Fruit fly (Drosophila melanogaster) whole organism, prepupa: Measurements from ENCODE around the gene mRpL10.

Source experiments
- Blimp-1 ChIP-seq: fragments of 200-800 bp; sonication (Bioruptor generic); optimal IDR thresholded peaks from 3 replicates; lab custom pipeline; 2017; ENCODE audit warnings: missing biosample characterization, missing genetic modification characterization, mild to moderate bottlenecking, moderate library complexity, missing genetic modification reagents
- CG10631 ChIP-seq: fragments of 200-800 bp; sonication (Bioruptor generic); optimal IDR thresholded peaks from 2 replicates; lab custom pipeline; 2016; ENCODE audit warnings: missing biosample characterization, missing genetic modification characterization
- CG11294 ChIP-seq: fragments of 200-800 bp; sonication (Bioruptor generic); IDR thresholded peaks from 2 replicates; pipeline ENCODE4 v1.3.6; 2022; ENCODE audit warnings: missing biosample characterization, missing genetic modification characterization
- CG11762 ChIP-seq: fragments of 200-800 bp; sonication (Bioruptor generic); optimal IDR thresholded peaks from 3 replicates; lab custom pipeline; 2016; ENCODE audit warnings: missing biosample characterization, missing genetic modification characterization; ENCODE audit not compliant: insufficient read depth
- CG11902 ChIP-seq: fragments of 200-800 bp; sonication (Bioruptor generic); optimal IDR thresholded peaks from 3 replicates; lab custom pipeline; 2016; ENCODE audit warnings: missing biosample characterization, missing genetic modification characterization
- CG15336 ChIP-seq: fragments of 200-800 bp; sonication (Bioruptor generic); IDR thresholded peaks from 2 replicates; pipeline ENCODE4 v1.3.6; 2022; ENCODE audit warnings: missing biosample characterization, missing genetic modification characterization
- CG1621 ChIP-seq: fragments of 200-800 bp; sonication (Bioruptor generic); optimal IDR thresholded peaks from 3 replicates; lab custom pipeline; 2018; ENCODE audit warnings: missing biosample characterization, mild to moderate bottlenecking, missing genetic modification characterization
- CG16779 ChIP-seq: fragments of 200-800 bp; sonication (Bioruptor generic); optimal IDR thresholded peaks from 3 replicates; lab custom pipeline; 2017; ENCODE audit warnings: missing biosample characterization, mild to moderate bottlenecking, missing genetic modification characterization
- CG3032 ChIP-seq: fragments of 200-800 bp; optimal IDR thresholded peaks from 2 replicates; lab custom pipeline; 2019; ENCODE audit warnings: missing biosample characterization, mild to moderate bottlenecking, missing genetic modification characterization, moderate library complexity
- CG31627 ChIP-seq: fragments of 200-800 bp; sonication (Bioruptor generic); optimal IDR thresholded peaks from 3 replicates; lab custom pipeline; 2016; ENCODE audit warnings: missing biosample characterization, missing genetic modification characterization
- CG32006 ChIP-seq: fragments of 200-800 bp; sonication (Bioruptor generic); optimal IDR thresholded peaks from 3 replicates; lab custom pipeline; 2017; ENCODE audit warnings: missing biosample characterization, mild to moderate bottlenecking, missing genetic modification characterization
- CG3919 ChIP-seq: fragments of 200-800 bp; sonication (Bioruptor generic); optimal IDR thresholded peaks from 3 replicates; lab custom pipeline; 2016; ENCODE audit warnings: missing biosample characterization, missing genetic modification characterization
- CG6163 ChIP-seq: fragments of 200-800 bp; sonication (Bioruptor generic); IDR thresholded peaks from 3 replicates; pipeline ENCODE4 v1.3.6; 2022; ENCODE audit warnings: missing biosample characterization, missing genetic modification characterization
- CG6792 ChIP-seq: fragments of 200-800 bp; sonication (Bioruptor generic); optimal IDR thresholded peaks from 3 replicates; lab custom pipeline; 2016; ENCODE audit warnings: missing biosample characterization, missing genetic modification characterization
- CG6808 ChIP-seq: fragments of 200-800 bp; sonication (Bioruptor generic); optimal IDR thresholded peaks from 3 replicates; lab custom pipeline; 2017; ENCODE audit warnings: missing biosample characterization, missing genetic modification characterization, mild to moderate bottlenecking, moderate library complexity, missing genetic modification reagents
- CG8119 ChIP-seq: fragments of 200-800 bp; sonication (Bioruptor generic); IDR thresholded peaks from 3 replicates; pipeline ENCODE4 v1.3.6; 2022; ENCODE audit warnings: missing biosample characterization, missing genetic modification characterization
- CG8319 ChIP-seq: fragments of 200-800 bp; sonication (Bioruptor generic); optimal IDR thresholded peaks from 3 replicates; lab custom pipeline; 2016; ENCODE audit warnings: missing biosample characterization, missing genetic modification characterization
- CG8632 ChIP-seq: fragments of 200-800 bp; sonication (Bioruptor generic); optimal IDR thresholded peaks from 3 replicates; lab custom pipeline; 2016; ENCODE audit warnings: missing biosample characterization, missing genetic modification characterization
- CG9139 ChIP-seq: fragments of 200-800 bp; sonication (Bioruptor generic); optimal IDR thresholded peaks from 3 replicates; lab custom pipeline; 2017; ENCODE audit warnings: missing biosample characterization, mild to moderate bottlenecking, missing genetic modification characterization
- Eip75B ChIP-seq: fragments of 200-800 bp; sonication (Bioruptor generic); optimal IDR thresholded peaks from 3 replicates; lab custom pipeline; 2016; ENCODE audit warnings: missing biosample characterization, missing genetic modification characterization
- Eip78C ChIP-seq: fragments of 200-800 bp; sonication (Bioruptor generic); peaks from one replicate; lab custom pipeline; 2016; ENCODE audit warnings: missing biosample characterization, missing genetic modification characterization
- Ets21C ChIP-seq: fragments of 200-800 bp; sonication (Bioruptor generic); optimal IDR thresholded peaks from 3 replicates; lab custom pipeline; 2016; ENCODE audit warnings: missing biosample characterization, missing genetic modification characterization
- Hr38 ChIP-seq: sonication (Bioruptor generic); optimal IDR thresholded peaks from 2 replicates; lab custom pipeline; 2016; ENCODE audit warnings: missing biosample characterization, missing genetic modification characterization
- Hr39 ChIP-seq: fragments of 200-800 bp; sonication (Bioruptor generic); optimal IDR thresholded peaks from 2 replicates; lab custom pipeline; 2016; ENCODE audit warnings: missing biosample characterization, missing genetic modification characterization
- Hr4 ChIP-seq: fragments of 200-800 bp; sonication (Bioruptor generic); optimal IDR thresholded peaks from 3 replicates; lab custom pipeline; 2016; ENCODE audit warnings: missing biosample characterization, missing genetic modification characterization
- Met ChIP-seq: fragments of 200-800 bp; sonication (Bioruptor generic); optimal IDR thresholded peaks from 3 replicates; lab custom pipeline; 2016; ENCODE audit warnings: missing biosample characterization, missing genetic modification characterization
- OdsH ChIP-seq: fragments of 200-800 bp; sonication (Bioruptor generic); optimal IDR thresholded peaks from 3 replicates; lab custom pipeline; 2016; ENCODE audit warnings: missing biosample characterization, missing genetic modification characterization
- Smox ChIP-seq: fragments of 200-800 bp; sonication (Bioruptor generic); optimal IDR thresholded peaks from 3 replicates; lab custom pipeline; 2016; ENCODE audit warnings: missing biosample characterization, missing genetic modification characterization
- Sox102F ChIP-seq: fragments of 200-800 bp; sonication (Bioruptor generic); optimal IDR thresholded peaks from 2 replicates; lab custom pipeline; 2016; ENCODE audit warnings: missing biosample characterization, mild to moderate bottlenecking, missing genetic modification characterization
- Sox14 ChIP-seq: fragments of 200-800 bp; sonication (Bioruptor generic); optimal IDR thresholded peaks from 3 replicates; lab custom pipeline; 2016; ENCODE audit warnings: missing biosample characterization, missing genetic modification characterization
- achi ChIP-seq: fragments of 200-800 bp; sonication (Bioruptor generic); optimal IDR thresholded peaks from 3 replicates; lab custom pipeline; 2016; ENCODE audit warnings: missing biosample characterization, missing genetic modification characterization
- acj6 ChIP-seq: fragments of 200-800 bp; sonication (Bioruptor generic); optimal IDR thresholded peaks from 3 replicates; lab custom pipeline; 2016; ENCODE audit warnings: missing biosample characterization, missing genetic modification characterization
- cyc ChIP-seq: fragments of 200-800 bp; sonication (Bioruptor generic); optimal IDR thresholded peaks from 3 replicates; lab custom pipeline; 2016; ENCODE audit warnings: missing biosample characterization, missing genetic modification characterization
- dac ChIP-seq: fragments of 200-800 bp; sonication (Bioruptor generic); optimal IDR thresholded peaks from 2 replicates; lab custom pipeline; 2017; ENCODE audit warnings: missing biosample characterization, mild to moderate bottlenecking, missing genetic modification characterization
- dsx ChIP-seq: fragments of 200-800 bp; optimal IDR thresholded peaks from 3 replicates; lab custom pipeline; 2019; ENCODE audit warnings: missing biosample characterization, mild to moderate bottlenecking, missing genetic modification characterization, moderate library complexity; ENCODE audit not compliant: poor library complexity, severe bottlenecking
- esn ChIP-seq: fragments of 200-800 bp; sonication (Bioruptor generic); optimal IDR thresholded peaks from 2 replicates; lab custom pipeline; 2016; ENCODE audit warnings: missing biosample characterization, mild to moderate bottlenecking, missing genetic modification characterization, moderate library complexity
- fd59A ChIP-seq: fragments of 200-800 bp; sonication (Bioruptor generic); optimal IDR thresholded peaks from 2 replicates; lab custom pipeline; 2017; ENCODE audit warnings: missing biosample characterization, mild to moderate bottlenecking, missing genetic modification characterization, missing genetic modification reagents
- fd85E ChIP-seq: fragments of 200-800 bp; sonication (Bioruptor generic); optimal IDR thresholded peaks from 3 replicates; lab custom pipeline; 2016; ENCODE audit warnings: missing biosample characterization, missing genetic modification characterization
- fkh ChIP-seq: fragments of 200-800 bp; sonication (Bioruptor generic); optimal IDR thresholded peaks from 3 replicates; lab custom pipeline; 2017; ENCODE audit warnings: missing biosample characterization, mild to moderate bottlenecking, missing genetic modification characterization, moderate library complexity
- pdm3 ChIP-seq: fragments of 200-800 bp; sonication (Bioruptor generic); optimal IDR thresholded peaks from 3 replicates; lab custom pipeline; 2016; ENCODE audit warnings: missing biosample characterization, missing genetic modification characterization
- salr ChIP-seq, 2 experiments: fragments of 200-800 bp; sonication (Bioruptor generic); optimal IDR thresholded peaks; 3 replicates each; lab custom pipeline; 2016 to 2018; ENCODE audit warnings: missing biosample characterization in 2 of 2, missing genetic modification characterization in 2 of 2, mild to moderate bottlenecking in 1 of 2
- spab ChIP-seq: fragments of 200-800 bp; sonication (Bioruptor generic); optimal IDR thresholded peaks from 2 replicates; lab custom pipeline; 2017; ENCODE audit warnings: missing biosample characterization, mild to moderate bottlenecking, missing genetic modification characterization, missing genetic modification reagents
- svp ChIP-seq: fragments of 200-800 bp; sonication (Bioruptor generic); peaks from one replicate; lab custom pipeline; 2016; ENCODE audit warnings: missing biosample characterization, missing genetic modification characterization
- topi ChIP-seq: fragments of 200-800 bp; sonication (Bioruptor generic); optimal IDR thresholded peaks from 3 replicates; lab custom pipeline; 2016; ENCODE audit warnings: missing biosample characterization, missing genetic modification characterization
- vri ChIP-seq: fragments of 200-800 bp; sonication (Bioruptor generic); optimal IDR thresholded peaks from 3 replicates; lab custom pipeline; 2016; ENCODE audit warnings: missing biosample characterization, mild to moderate bottlenecking, missing genetic modification characterization

Gene mRpL10

dm6 chr2L:249048-249825 is 45.7 kb downstream of the mRpL10 start (continued):
- TF ChIP-seq Ets21C: peak; percentile 34
- peak; percentile 46 for TF ChIP-seq CG10631
- peak; percentile 44 for TF ChIP-seq CG11762 (GFP tag; lab: Kevin White, UChicago)
- TF ChIP-seq CG6792: peak; percentile 6
- peak; percentile 21 for TF ChIP-seq esn (GFP tag; lab: Kevin White, UChicago)
- TF ChIP-seq Sox102F (GFP tag; lab: Kevin White, UChicago): no peak
- peak; percentile 91 for TF ChIP-seq Eip78C
- TF ChIP-seq dsx (GFP tag; lab: Kevin White, UChicago): peak; percentile 23
- TF ChIP-seq OdsH (GFP tag; lab: Kevin White, UChicago): peak; percentile 75
- TF ChIP-seq svp: peak; percentile 67
- peak; percentile 85 for TF ChIP-seq Hr4
- TF ChIP-seq pdm3 (GFP tag; lab: Kevin White, UChicago): peak; percentile 75
- TF ChIP-seq CG16779: peak; percentile 54
- TF ChIP-seq Eip75B: peak; percentile 62
- peak; percentile 28 for TF ChIP-seq topi
- no peak for TF ChIP-seq Hr38 (GFP tag; lab: Kevin White, UChicago)
- no peak for TF ChIP-seq vri
- peak; percentile 36 for TF ChIP-seq CG31627 (GFP tag; lab: Kevin White, UChicago)
- TF ChIP-seq salr (GFP tag; optimal IDR thresholded peaks at IDR 0.05; lab: Kevin White, UChicago): peak; percentile 34 to 85
- TF ChIP-seq cyc (GFP tag; lab: Kevin White, UChicago): peak; percentile 39
- peak; percentile 61 for TF ChIP-seq dac (GFP tag; lab: Kevin White, UChicago)
- no peak for TF ChIP-seq CG11902 (GFP tag; lab: Kevin White, UChicago)
- peak; percentile 48 for TF ChIP-seq Met (GFP tag; lab: Kevin White, UChicago)
- TF ChIP-seq CG32006 (GFP tag; lab: Kevin White, UChicago): peak; percentile 87
- peak; percentile 35 for TF ChIP-seq spab (GFP tag; lab: Kevin White, UChicago)
- TF ChIP-seq CG8632 (GFP tag; lab: Kevin White, UChicago): peak; percentile 24
- peak; percentile 14 for TF ChIP-seq fd59A (GFP tag; lab: Kevin White, UChicago)
- peak; percentile 68 for TF ChIP-seq achi (GFP tag; lab: Kevin White, UChicago)
- peak; percentile 9 for TF ChIP-seq CG1621 (tag; lab: Kevin White, UChicago)

DNA sequence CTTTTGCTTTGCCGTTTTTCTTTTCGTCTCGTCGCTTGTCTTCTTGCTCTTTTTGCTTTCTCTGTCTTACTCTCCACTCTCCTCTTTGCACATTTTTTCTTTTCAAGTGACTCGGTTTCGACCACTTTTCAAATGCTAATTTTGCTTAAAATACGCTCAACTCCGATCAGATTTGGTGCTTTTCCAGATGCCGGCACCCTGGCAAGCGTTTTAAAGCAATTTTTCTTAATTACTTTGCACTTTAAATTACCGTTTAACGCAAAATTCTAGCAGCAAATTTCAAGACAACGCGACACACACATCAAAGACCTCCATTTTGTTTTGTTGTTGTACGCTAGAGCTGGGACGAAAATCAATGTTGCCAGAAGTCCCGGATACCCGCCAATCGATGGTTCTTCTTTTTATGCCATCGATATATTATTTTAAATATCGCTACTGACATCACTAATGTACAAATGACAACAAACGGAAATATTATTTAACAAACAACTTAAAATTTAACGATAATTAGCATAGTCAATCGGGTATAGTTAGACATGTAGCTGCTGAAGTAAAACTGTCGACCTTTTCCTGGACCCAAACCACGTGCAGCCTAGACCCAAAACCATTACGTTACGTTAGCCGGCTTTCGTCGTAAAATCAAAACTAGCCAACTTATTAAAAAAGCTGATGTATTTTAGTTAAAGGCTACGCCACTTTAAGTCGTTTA is 47.1 kb downstream of the mRpL10 start, which contains the start of gene kis:
kis (minus strand) TSS at position 317 of the 709 bp plus-strand sequence.
- peak; percentile 25 for TF ChIP-seq dsx (GFP tag; lab: Kevin White, UChicago)
- no peak for TF ChIP-seq acj6 (GFP tag; lab: Kevin White, UChicago)
- peak; percentile 61 for TF ChIP-seq fkh (GFP tag; lab: Kevin White, UChicago)
- TF ChIP-seq fd85E (GFP tag; lab: Kevin White, UChicago): no peak
- no peak for TF ChIP-seq Hr38 (GFP tag; lab: Kevin White, UChicago)
- TF ChIP-seq vri: no peak
- peak; percentile 40 for TF ChIP-seq CG3919 (GFP tag; lab: Kevin White, UChicago)
- peak; percentile 15 for TF ChIP-seq Smox
- TF ChIP-seq CG8119: peak; percentile 59; the same call in 2 of the 3 replicates
- no peak for TF ChIP-seq CG11294
- TF ChIP-seq CG32006 (GFP tag; lab: Kevin White, UChicago): peak; percentile 25
- TF ChIP-seq CG11902 (GFP tag; lab: Kevin White, UChicago): no peak
- peak; percentile 73 for TF ChIP-seq Sox14
- no peak for TF ChIP-seq CG15336 (GFP tag; lab: Robert Waterston, UW)
- TF ChIP-seq CG6808 (GFP tag; lab: Kevin White, UChicago): peak; percentile 43
- TF ChIP-seq Blimp-1 (GFP tag; lab: Kevin White, UChicago): peak; percentile 26
- peak; percentile 23 for TF ChIP-seq CG1621 (tag; lab: Kevin White, UChicago)
- peak; percentile 30 for TF ChIP-seq CG3032 (tag; lab: Kevin White, UChicago)
- no peak for TF ChIP-seq salr (GFP tag; optimal IDR thresholded peaks at IDR 0.05; lab: Kevin White, UChicago)
- TF ChIP-seq esn (GFP tag; lab: Kevin White, UChicago): peak; percentile 47
- TF ChIP-seq fd59A (GFP tag; lab: Kevin White, UChicago): no peak
- TF ChIP-seq Ets21C: no peak
- no peak for TF ChIP-seq CG10631
- peak; percentile 25 for TF ChIP-seq achi (GFP tag; lab: Kevin White, UChicago)
- TF ChIP-seq Eip75B: peak; percentile 43
- TF ChIP-seq CG8319 (GFP tag; lab: Kevin White, UChicago): no peak
- TF ChIP-seq CG6163 (GFP tag; lab: Robert Waterston, UW): peak; percentile 67; the same call in 2 of the 3 replicates
- TF ChIP-seq Hr39 (GFP tag; lab: Kevin White, UChicago): peak; percentile 30
- TF ChIP-seq CG9139 (GFP tag; lab: Kevin White, UChicago): peak; percentile 39
- peak; percentile 40 for TF ChIP-seq svp
- peak; percentile 17 for TF ChIP-seq topi
- peak; percentile 84 for TF ChIP-seq Eip78C
